Fruit fly (Drosophila melanogaster) whole organism, embryonic: ENCODE data around the gene dUTPase.
A peak's percentile ranks its signal among the peaks of the same experiment; 100 is the strongest.

Experiments used
- Adf1 ChIP-seq: fragments of 200-800 bp; sonication (Bioruptor generic); IDR thresholded peaks from 2 replicates; pipeline ENCODE4 v1.3.6; 2022; ENCODE audit warnings: missing biosample characterization, missing genetic modification characterization
- CG12104 ChIP-seq: fragments of 200-800 bp; sonication (Bioruptor generic); optimal IDR thresholded peaks from 3 replicates; lab custom pipeline; 2016; ENCODE audit warnings: missing biosample characterization, missing genetic modification characterization
- CG12942 ChIP-seq: fragments of 200-800 bp; sonication (Bioruptor generic); optimal IDR thresholded peaks from 3 replicates; lab custom pipeline; 2016; ENCODE audit warnings: missing biosample characterization, missing genetic modification characterization
- CG3163 ChIP-seq: fragments of 200-800 bp; sonication (Bioruptor generic); optimal IDR thresholded peaks from 3 replicates; lab custom pipeline; 2016; ENCODE audit warnings: missing biosample characterization, missing genetic modification characterization
- CG3281 ChIP-seq: fragments of 200-800 bp; sonication (Bioruptor generic); optimal IDR thresholded peaks from 3 replicates; lab custom pipeline; 2017; ENCODE audit warnings: missing biosample characterization, mild to moderate bottlenecking, missing genetic modification characterization
- CG4730 ChIP-seq: fragments of 200-800 bp; sonication (Bioruptor generic); IDR thresholded peaks from 2 replicates; pipeline ENCODE4 v1.3.6; 2022; ENCODE audit warnings: missing biosample characterization, missing genetic modification characterization
- CG7745 ChIP-seq: fragments of 200-800 bp; sonication (Bioruptor generic); optimal IDR thresholded peaks from 2 replicates; lab custom pipeline; 2018; ENCODE audit warnings: missing biosample characterization, mild to moderate bottlenecking, missing genetic modification characterization, moderate library complexity
- CG8290 ChIP-seq, 3 experiments: fragments of 200-800 bp; sonication (Bioruptor generic); optimal IDR thresholded peaks; 2 replicates each; lab custom pipeline; 2016 to 2019; ENCODE audit warnings: missing biosample characterization in 3 of 3, missing genetic modification characterization in 3 of 3, mild to moderate bottlenecking in 2 of 3, moderate library complexity in 1 of 3
- Chrac-16 ChIP-seq: fragments of 200-800 bp; sonication (Bioruptor generic); optimal IDR thresholded peaks from 3 replicates; lab custom pipeline; 2016; ENCODE audit warnings: missing biosample characterization, missing genetic modification characterization
- D ChIP-seq, 2 experiments: fragments of 200-800 bp in 1 of 2; fragments of >200 bp in 1 of 2; sonication (Bioruptor generic) in 1 of 2; optimal IDR thresholded peaks; 2 replicates in 1 of 2; 3 replicates in 1 of 2; lab custom pipeline; 2017; ENCODE audit warnings: mild to moderate bottlenecking in 1 of 2, missing biosample characterization in 1 of 2, missing genetic modification characterization in 1 of 2, missing genetic modification reagents in 1 of 2
- D19A ChIP-seq: fragments of 200-800 bp; optimal IDR thresholded peaks from 3 replicates; lab custom pipeline; 2019; ENCODE audit warnings: missing biosample characterization, mild to moderate bottlenecking, missing genetic modification characterization, moderate library complexity
- Drgx ChIP-seq: fragments of 200-800 bp; sonication (Bioruptor generic); IDR thresholded peaks from 2 replicates; pipeline ENCODE4 v1.3.6; 2022; ENCODE audit warnings: missing biosample characterization, missing genetic modification characterization
- E2f1 ChIP-seq: fragments of 200-800 bp; sonication (Bioruptor generic); IDR thresholded peaks from 2 replicates; pipeline ENCODE4 v1.3.6; 2022; ENCODE audit warnings: missing biosample characterization, missing genetic modification characterization
- Fer3 ChIP-seq: fragments of 200-800 bp; sonication (Bioruptor generic); optimal IDR thresholded peaks from 2 replicates; lab custom pipeline; 2018; ENCODE audit warnings: missing biosample characterization, mild to moderate bottlenecking, missing genetic modification characterization, moderate library complexity
- Gsc ChIP-seq: fragments of 200-800 bp; sonication (Bioruptor generic); IDR thresholded peaks from 2 replicates; pipeline ENCODE4 v1.3.6; 2022; ENCODE audit warnings: missing biosample characterization, missing genetic modification characterization
- Gug ChIP-seq: fragments of 200-800 bp; sonication (Bioruptor generic); IDR thresholded peaks from 4 replicates; pipeline ENCODE4 v1.3.6; 2022; ENCODE audit warnings: missing biosample characterization, missing genetic modification characterization
- Hr39 ChIP-seq: fragments of >200 bp; optimal IDR thresholded peaks from 2 replicates; lab custom pipeline; 2017
- Hr78 ChIP-seq, 2 experiments: fragments of 200-800 bp in 1 of 2; fragments of >200 bp in 1 of 2; sonication (Bioruptor generic) in 1 of 2; optimal IDR thresholded peaks; 2 replicates each; lab custom pipeline; 2017 to 2019; ENCODE audit warnings: missing biosample characterization in 2 of 2, missing genetic modification characterization in 2 of 2, mild to moderate bottlenecking in 1 of 2, moderate library complexity in 1 of 2
- Mad ChIP-seq: fragments of 200-800 bp; sonication (Bioruptor generic); optimal IDR thresholded peaks from 2 replicates; lab custom pipeline; 2016; ENCODE audit warnings: missing biosample characterization, missing genetic modification characterization
- Mes4 ChIP-seq: fragments of 200-800 bp; sonication (Bioruptor generic); optimal IDR thresholded peaks from 2 replicates; lab custom pipeline; 2016; ENCODE audit warnings: missing biosample characterization, missing genetic modification characterization
- NC2β ChIP-seq: fragments of 200-800 bp; sonication (Bioruptor generic); optimal IDR thresholded peaks from 2 replicates; lab custom pipeline; 2016; ENCODE audit warnings: missing biosample characterization, missing genetic modification characterization
- Oaz ChIP-seq: fragments of 200-800 bp; sonication (Bioruptor generic); IDR thresholded peaks from 2 replicates; pipeline ENCODE4 v1.3.6; 2022; ENCODE audit warnings: missing biosample characterization, missing genetic modification characterization
- Oli ChIP-seq: fragments of 200-800 bp; sonication (Bioruptor generic); optimal IDR thresholded peaks from 2 replicates; lab custom pipeline; 2018; ENCODE audit warnings: missing biosample characterization, mild to moderate bottlenecking, missing genetic modification characterization, moderate library complexity
- PHDP ChIP-seq: fragments of 200-800 bp; sonication (Bioruptor generic); optimal IDR thresholded peaks from 3 replicates; lab custom pipeline; 2018; ENCODE audit warnings: missing biosample characterization, mild to moderate bottlenecking, missing genetic modification characterization, moderate library complexity
- Pdp1 ChIP-seq, 2 experiments: fragments of 200-800 bp; sonication (Bioruptor generic); optimal IDR thresholded peaks; 3 replicates each; lab custom pipeline; 2016; ENCODE audit warnings: missing biosample characterization in 2 of 2, missing genetic modification characterization in 2 of 2, mild to moderate bottlenecking in 1 of 2, moderate library complexity in 1 of 2
- Taf1 ChIP-seq: fragments of 200-800 bp; sonication (Bioruptor generic); IDR thresholded peaks from 2 replicates; pipeline ENCODE4 v1.3.6; 2022; ENCODE audit warnings: missing biosample characterization, missing genetic modification characterization
- Trl ChIP-seq, 3 experiments: fragments of >200 bp in 2 of 3; fragments of 200-800 bp in 1 of 3; sonication (Bioruptor generic) in 1 of 3; optimal IDR thresholded peaks; 2 replicates in 1 of 3; 3 replicates in 2 of 3; lab custom pipeline; 2016 to 2017; ENCODE audit warnings: missing biosample characterization in 1 of 3, missing genetic modification characterization in 1 of 3
- YL-1 ChIP-seq: fragments of 200-800 bp; sonication (Bioruptor generic); optimal IDR thresholded peaks from 3 replicates; lab custom pipeline; 2017; ENCODE audit warnings: missing biosample characterization, mild to moderate bottlenecking, missing genetic modification characterization
- ac ChIP-seq: fragments of 200-800 bp; sonication (Bioruptor generic); optimal IDR thresholded peaks from 3 replicates; lab custom pipeline; 2017; ENCODE audit warnings: missing biosample characterization, mild to moderate bottlenecking, missing genetic modification characterization
- ase ChIP-seq: fragments of 200-800 bp; sonication (Bioruptor generic); IDR thresholded peaks from 3 replicates; pipeline ENCODE4 v1.3.6; 2022; ENCODE audit warnings: missing biosample characterization, missing genetic modification characterization
- bab2 ChIP-seq: fragments of 200-800 bp; sonication (Bioruptor generic); optimal IDR thresholded peaks from 2 replicates; lab custom pipeline; 2016; ENCODE audit warnings: missing biosample characterization, missing genetic modification characterization
- cwo ChIP-seq: fragments of 200-800 bp; sonication (Bioruptor generic); optimal IDR thresholded peaks from 3 replicates; lab custom pipeline; 2017; ENCODE audit warnings: missing biosample characterization, missing genetic modification characterization, mild to moderate bottlenecking, moderate library complexity, missing genetic modification reagents
- dmrt99B ChIP-seq: fragments of 200-800 bp; sonication (Bioruptor generic); optimal IDR thresholded peaks from 2 replicates; lab custom pipeline; 2018; ENCODE audit warnings: missing biosample characterization, mild to moderate bottlenecking, missing genetic modification characterization, moderate library complexity
- esg ChIP-seq: fragments of 200-800 bp; sonication (Bioruptor generic); conservative IDR thresholded peaks from 2 replicates; pipeline ENCODE4 v1.3.6; 2022; ENCODE audit warnings: missing biosample characterization, missing genetic modification characterization
- grn ChIP-seq: fragments of 200-800 bp; sonication (Bioruptor generic); optimal IDR thresholded peaks from 3 replicates; lab custom pipeline; 2017; ENCODE audit warnings: missing biosample characterization, missing genetic modification characterization
- ken ChIP-seq: fragments of 200-800 bp; sonication (Bioruptor generic); IDR thresholded peaks from 3 replicates; pipeline ENCODE4 v1.3.6; 2022; ENCODE audit warnings: missing biosample characterization, missing genetic modification characterization
- kni ChIP-seq: fragments of 200-800 bp; sonication (Bioruptor generic); optimal IDR thresholded peaks from 3 replicates; lab custom pipeline; 2017; ENCODE audit warnings: mild to moderate bottlenecking, missing biosample characterization, missing genetic modification reagents, missing genetic modification characterization
- oc ChIP-seq: fragments of 200-800 bp; sonication (Bioruptor generic); optimal IDR thresholded peaks from 2 replicates; lab custom pipeline; 2018; ENCODE audit warnings: missing biosample characterization, mild to moderate bottlenecking, missing genetic modification characterization, moderate library complexity
- pfk ChIP-seq: fragments of 200-800 bp; sonication (Bioruptor generic); optimal IDR thresholded peaks from 2 replicates; lab custom pipeline; 2018; ENCODE audit warnings: missing biosample characterization, mild to moderate bottlenecking, missing genetic modification characterization, moderate library complexity
- prd ChIP-seq, 3 experiments: fragments of >200 bp in 2 of 3; fragments of 200-800 bp in 1 of 3; sonication (Bioruptor generic) in 1 of 3; optimal IDR thresholded peaks in 2 of 3; IDR thresholded peaks in 1 of 3; 2 replicates in 2 of 3; 3 replicates in 1 of 3; pipeline versions ENCODE4 v1.3.6 to Lab custom; 2017 to 2022; ENCODE audit warnings: missing biosample characterization in 1 of 3, missing genetic modification characterization in 1 of 3
- psq ChIP-seq: fragments of 200-800 bp; sonication (Bioruptor generic); optimal IDR thresholded peaks from 2 replicates; lab custom pipeline; 2017; ENCODE audit warnings: missing biosample characterization, missing genetic modification characterization
- ranshi ChIP-seq: fragments of 200-800 bp; sonication (Bioruptor generic); IDR thresholded peaks from 2 replicates; pipeline ENCODE4 v1.3.6; 2022; ENCODE audit warnings: missing biosample characterization, missing genetic modification characterization
- run ChIP-seq: fragments of 200-800 bp; sonication (Bioruptor generic); optimal IDR thresholded peaks from 3 replicates; lab custom pipeline; 2018; ENCODE audit warnings: missing biosample characterization, mild to moderate bottlenecking, missing genetic modification characterization
- sim ChIP-seq: fragments of 200-800 bp; sonication (Bioruptor generic); IDR thresholded peaks from 2 replicates; pipeline ENCODE4 v1.3.6; 2022; ENCODE audit warnings: missing biosample characterization, missing genetic modification characterization
- sisA ChIP-seq: fragments of 200-800 bp; sonication (Bioruptor generic); IDR thresholded peaks from 2 replicates; pipeline ENCODE4 v1.3.6; 2022; ENCODE audit warnings: missing biosample characterization, missing genetic modification characterization
- ssp ChIP-seq: fragments of 200-800 bp; sonication (Bioruptor generic); IDR thresholded peaks from 2 replicates; pipeline ENCODE4 v1.3.6; 2022; ENCODE audit warnings: missing biosample characterization, missing genetic modification characterization
- trem ChIP-seq: fragments of 200-800 bp; optimal IDR thresholded peaks from 3 replicates; lab custom pipeline; 2019; ENCODE audit warnings: missing biosample characterization, mild to moderate bottlenecking, missing genetic modification characterization, moderate library complexity
- yki ChIP-seq: fragments of >200 bp; optimal IDR thresholded peaks from 3 replicates; lab custom pipeline; 2018

dUTPase gene

DNA sequence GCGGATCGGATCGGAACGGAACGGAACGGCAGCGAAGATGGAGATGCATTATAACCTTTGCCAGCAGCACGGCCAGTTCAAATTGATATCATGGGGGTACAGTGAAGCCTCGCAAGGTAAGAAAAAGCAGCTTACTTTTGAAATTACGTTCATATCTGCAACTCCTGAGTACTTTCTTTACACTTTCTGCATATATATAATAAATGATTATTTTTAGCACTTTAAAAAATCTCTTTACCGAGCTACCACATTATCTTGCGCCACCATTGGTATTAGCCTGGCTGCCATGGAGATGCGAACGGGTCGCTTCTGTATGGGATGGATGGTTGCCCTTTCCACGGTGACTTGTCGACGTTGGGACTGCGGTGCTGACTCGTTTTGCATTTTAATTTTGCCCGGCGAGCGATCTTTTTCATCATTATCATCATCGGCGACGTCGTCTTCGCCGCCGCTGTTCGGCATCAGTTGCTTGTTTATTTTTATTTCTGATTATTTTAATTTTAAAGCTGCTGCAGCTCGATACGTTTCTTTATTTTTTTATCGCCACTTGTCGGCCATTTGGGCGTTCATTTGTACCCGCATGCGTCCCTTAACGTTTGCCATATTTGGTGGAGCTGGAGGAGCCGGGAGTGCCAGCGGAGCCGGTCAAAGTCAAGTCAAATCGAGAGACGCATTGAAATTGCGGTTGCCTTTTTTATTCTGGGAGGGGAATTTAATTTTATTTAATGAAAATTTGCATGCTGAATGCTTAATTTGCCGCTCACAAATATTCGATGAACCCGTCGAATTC lies 42.1 kb downstream of the dUTPase start (continued):
- TF ChIP-seq sisA (GFP tag; lab: Robert Waterston, UW) (0 out of 2 replicates have a peak, but pooled peaks have one; percentile 37), CG8290 (GFP tag; optimal IDR thresholded peaks at IDR 0.05; lab: Kevin White, UChicago) (no peak), CG8290 (tag; optimal IDR thresholded peaks at IDR 0.05; lab: Kevin White, UChicago) (no peak), prd (optimal IDR thresholded peaks at IDR 0.05; lab: Kevin White, UChicago) (no peak), prd (GFP tag; IDR thresholded peaks at IDR 0.05; lab: Robert Waterston, UW) (peak; percentile 32; the same call in 1 of the 3 replicates), PHDP (tag; lab: Kevin White, UChicago) (no peak), Fer3 (tag; lab: Kevin White, UChicago) (no peak), ken (GFP tag; lab: Robert Waterston, UW) (no peak), psq (GFP tag; lab: Kevin White, UChicago) (no peak), ase (GFP tag; lab: Robert Waterston, UW) (0 out of 3 replicates have a peak, but pooled peaks have one; percentile 36), esg (GFP tag; lab: Robert Waterston, UW) (no peak), Gug (peak; percentile 14; the same call in 1 of the 4 replicates), CG3281 (GFP tag; lab: Kevin White, UChicago) (no peak), Taf1 (GFP tag; lab: Robert Waterston, UW) (no peak), CG12104 (GFP tag; lab: Kevin White, UChicago) (no peak), bab2 (GFP tag; lab: Kevin White, UChicago) (no peak), Trl (optimal IDR thresholded peaks at IDR 0.05; lab: Kevin White, UChicago) (no peak), Trl (GFP tag; optimal IDR thresholded peaks at IDR 0.05; lab: Kevin White, UChicago) (no peak), Oli (tag; lab: Kevin White, UChicago) (peak; percentile 40), Gsc (GFP tag; lab: Robert Waterston, UW) (no peak), run (no peak), D (optimal IDR thresholded peaks at IDR 0.05; lab: Kevin White, UChicago) (no peak), D (GFP tag; optimal IDR thresholded peaks at IDR 0.05; lab: Kevin White, UChicago) (no peak), ac (no peak), YL-1 (GFP tag; lab: Kevin White, UChicago) (no peak), CG12942 (GFP tag; lab: Kevin White, UChicago) (no peak), trem (no peak), Drgx (GFP tag; lab: Robert Waterston, UW) (peak; percentile 69), yki (lab: Kevin White, UChicago) (no peak), Mad (no peak), oc (tag; lab: Kevin White, UChicago) (no peak), Oaz (GFP tag; lab: Robert Waterston, UW) (peak; percentile 48; the same call in 1 of the 2 replicates), D19A (tag; lab: Kevin White, UChicago) (no peak), Hr39 (lab: Kevin White, UChicago) (no peak), E2f1 (GFP tag; lab: Robert Waterston, UW) (0 out of 2 replicates have a peak, but pooled peaks have one; percentile 15), ranshi (GFP tag; lab: Robert Waterston, UW) (0 out of 2 replicates have a peak, but pooled peaks have one; percentile 34)

DNA sequence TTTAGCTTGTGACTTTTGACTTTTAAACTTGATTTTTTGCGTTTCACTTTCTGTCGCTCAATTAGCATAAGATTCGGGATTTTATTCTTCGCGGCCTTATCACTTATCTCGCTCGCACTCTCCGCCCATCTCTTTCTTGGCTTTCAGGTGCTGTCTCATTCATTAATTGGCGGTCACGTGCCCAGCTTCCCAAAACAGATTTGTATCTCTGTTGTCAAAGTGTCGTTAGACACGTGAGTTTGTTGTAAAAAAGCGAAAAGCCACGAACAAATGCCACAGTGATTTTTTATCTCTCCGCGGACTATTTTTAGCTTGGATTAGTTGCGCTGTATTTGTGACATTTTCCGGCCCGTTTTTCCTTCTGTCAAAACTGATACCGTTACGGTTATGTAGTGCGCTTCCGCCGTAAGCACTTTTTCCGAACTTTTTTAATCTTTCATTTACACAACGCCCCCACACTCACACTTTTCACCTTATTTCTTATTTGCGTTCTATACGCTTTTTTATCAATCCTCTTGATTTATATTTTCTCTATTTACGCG lies 45.8 kb downstream of the dUTPase start:
- TF ChIP-seq Pdp1 (GFP tag; optimal IDR thresholded peaks at IDR 0.05; lab: Kevin White, UChicago) (peak in 1 of 2 experiments; percentile 59), ssp (GFP tag; lab: Robert Waterston, UW) (no peak), Chrac-16 (GFP tag; lab: Kevin White, UChicago) (no peak), pfk (GFP tag; lab: Kevin White, UChicago) (no peak), CG3163 (GFP tag; lab: Kevin White, UChicago) (peak; percentile 51), CG4730 (no peak), sim (GFP tag; lab: Robert Waterston, UW) (0 out of 2 replicates have a peak, but pooled peaks have one; percentile 6), NC2β (GFP tag; lab: Kevin White, UChicago) (no peak), kni (GFP tag; lab: Kevin White, UChicago) (peak; percentile 8), CG7745 (tag; lab: Kevin White, UChicago) (no peak), Hr78 (GFP tag; optimal IDR thresholded peaks at IDR 0.05; lab: Kevin White, UChicago) (peak in 1 of 2 experiments; percentile 5), dmrt99B (no peak), Adf1 (GFP tag; lab: Robert Waterston, UW) (0 out of 2 replicates have a peak, but pooled peaks have one; percentile 36), grn (GFP tag; lab: Kevin White, UChicago) (peak; percentile 76), cwo (peak; percentile 91), Mes4 (GFP tag; lab: Kevin White, UChicago) (no peak)
